Worm (Caenorhabditis elegans): ENCODE measurements around the gene lst-5.

The lst-5 gene

DNA sequence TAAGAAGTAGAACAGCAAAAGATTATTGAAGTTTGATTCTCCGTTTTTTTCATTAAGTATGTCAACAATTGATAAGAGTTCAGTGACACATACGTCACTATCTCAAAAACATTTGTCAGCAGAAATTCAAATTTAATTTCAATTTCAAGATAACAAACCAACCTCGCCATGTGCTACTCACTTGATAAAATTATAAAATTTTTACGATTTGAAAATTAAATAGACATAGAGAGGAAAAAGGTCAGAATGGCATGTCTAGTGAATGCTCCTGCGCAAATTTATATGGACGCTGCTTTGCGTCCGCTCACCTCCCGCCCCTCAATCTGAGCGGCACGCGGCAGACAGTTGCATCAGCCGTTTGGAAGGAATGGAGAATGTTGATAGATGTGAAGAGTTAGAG lies 37.5 kb downstream of the lst-5 start:
- TF ChIP-seq mls-2 (tag; optimal IDR thresholded peaks at IDR 0.05) (no peak), lsy-2 (tag; optimal IDR thresholded peaks at IDR 0.05) (no peak), unc-62 (GFP tag; optimal IDR thresholded peaks at IDR 0.05) (no peak), elt-1 (tag; optimal IDR thresholded peaks at IDR 0.05; ENCODE audit: borderline replicate concordance, insufficient read depth) (no peak), ceh-39 (tag; optimal IDR thresholded peaks at IDR 0.05) (no peak)

DNA sequence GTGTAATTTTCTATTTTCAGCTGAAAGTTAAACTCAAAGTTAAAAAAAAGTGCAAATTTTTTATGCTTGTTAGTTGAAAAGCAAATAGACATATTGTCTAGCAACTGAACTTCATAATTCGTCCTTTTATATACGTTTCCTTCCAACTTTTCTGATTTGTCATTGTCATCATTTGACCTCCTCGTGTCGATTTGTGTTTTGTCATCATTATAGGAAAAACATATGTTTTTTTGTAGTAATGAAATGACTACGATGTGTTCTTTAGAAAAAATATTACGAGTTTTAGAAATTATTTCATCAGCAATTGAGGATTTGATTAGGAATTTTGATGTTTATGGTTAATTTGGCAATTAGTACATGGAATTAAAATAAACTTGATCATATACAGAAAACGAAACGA lies 38.1 kb downstream of the lst-5 start:
- no peak for TF ChIP-seq nhr-12 (tag; optimal IDR thresholded peaks at IDR 0.05)
- no peak for TF ChIP-seq ceh-39 (tag; optimal IDR thresholded peaks at IDR 0.05)
- no peak for TF ChIP-seq unc-62 (GFP tag; optimal IDR thresholded peaks at IDR 0.05)
- no peak for TF ChIP-seq snpc-4 (tag; optimal IDR thresholded peaks at IDR 0.05)
- no peak for TF ChIP-seq drap-1 (GFP tag; optimal IDR thresholded peaks at IDR 0.05)
- no peak for TF ChIP-seq M03D4.4 (tag; optimal IDR thresholded peaks at IDR 0.05)
- no peak for TF ChIP-seq cnd-1 (tag; optimal IDR thresholded peaks at IDR 0.05)
- no peak for TF ChIP-seq bed-3 (GFP tag; optimal IDR thresholded peaks at IDR 0.05)
- TF ChIP-seq elt-1 (tag; optimal IDR thresholded peaks at IDR 0.05; ENCODE audit: borderline replicate concordance, insufficient read depth), result no peak
- no peak for TF ChIP-seq flh-1 (GFP tag; optimal IDR thresholded peaks at IDR 0.05)
- no peak for TF ChIP-seq ceh-83 (GFP tag; optimal IDR thresholded peaks at IDR 0.05)

DNA sequence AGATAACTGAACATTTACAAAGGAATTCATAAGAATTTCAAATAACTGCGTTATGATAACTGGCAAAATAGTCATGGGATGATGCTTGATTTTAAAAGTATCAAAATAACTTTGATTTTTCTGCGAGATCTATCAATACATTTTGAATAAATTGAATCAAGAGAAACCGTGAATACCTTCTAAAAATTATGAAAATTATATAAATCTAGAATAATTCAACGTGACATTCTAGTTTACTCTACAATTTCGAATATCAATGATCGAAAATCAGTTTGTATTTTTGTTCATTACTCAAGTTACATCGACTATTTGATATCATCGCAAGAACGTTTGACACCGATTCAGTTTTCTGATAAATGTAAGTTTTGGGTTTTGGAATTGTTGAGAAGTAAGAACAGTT lies 39.0 kb downstream of the lst-5 start, which contains the start of gene acs-6:
acs-6 (plus strand) TSS at position 301 of the 400 bp plus-strand sequence.
- TF ChIP-seq lin-13 (tag; optimal IDR thresholded peaks at IDR 0.05), result no peak
- TF ChIP-seq ztf-11 (tag; optimal IDR thresholded peaks at IDR 0.05), result no peak
- no peak for TF ChIP-seq unc-39 (tag; optimal IDR thresholded peaks at IDR 0.05)
- TF ChIP-seq nhr-28 (tag; optimal IDR thresholded peaks at IDR 0.05), result no peak
- TF ChIP-seq ceh-43 (GFP tag; optimal IDR thresholded peaks at IDR 0.05), result no peak
- no peak for TF ChIP-seq lin-32 (GFP tag; optimal IDR thresholded peaks at IDR 0.05)
- no peak for TF ChIP-seq mls-2 (tag; optimal IDR thresholded peaks at IDR 0.05)
- no peak for TF ChIP-seq ceh-39 (tag; optimal IDR thresholded peaks at IDR 0.05)
- TF ChIP-seq tbx-8 (GFP tag; optimal IDR thresholded peaks at IDR 0.05), result no peak
- TF ChIP-seq drap-1 (GFP tag; optimal IDR thresholded peaks at IDR 0.05), result no peak
- TF ChIP-seq ham-2 (GFP tag; optimal IDR thresholded peaks at IDR 0.05), result no peak
- TF ChIP-seq hlh-1 (tag; optimal IDR thresholded peaks at IDR 0.05), result no peak

DNA sequence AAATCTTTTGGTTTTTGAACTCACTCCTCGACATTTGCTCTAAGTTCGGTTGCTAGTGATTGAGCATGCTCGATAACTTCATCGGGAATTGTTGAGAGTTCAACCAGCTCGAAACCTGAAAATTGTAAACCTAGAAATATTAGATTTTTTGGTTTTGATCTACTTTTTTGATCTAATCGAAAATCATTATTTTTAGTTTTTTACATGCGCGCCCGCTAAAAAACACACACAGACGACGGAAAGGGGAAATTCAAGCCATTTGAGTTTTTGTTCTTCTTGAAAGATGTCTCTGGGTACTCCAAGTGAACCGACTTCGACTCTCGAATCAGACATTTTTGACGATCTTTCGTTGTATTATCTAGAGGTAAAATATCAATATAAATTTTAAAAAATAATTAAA lies 42.7 kb downstream of the lst-5 start, which contains the start of gene nos-2:
nos-2 (plus strand) TSS at position 228 of the 400 bp plus-strand sequence.
- TF ChIP-seq nhr-2 (tag; optimal IDR thresholded peaks at IDR 0.05) (no peak), hlh-1 (tag; optimal IDR thresholded peaks at IDR 0.05) (no peak), drap-1 (GFP tag; optimal IDR thresholded peaks at IDR 0.05) (no peak), unc-62 (GFP tag; optimal IDR thresholded peaks at IDR 0.05) (no peak), sptf-1 (tag; optimal IDR thresholded peaks at IDR 0.05) (no peak), bed-3 (GFP tag; optimal IDR thresholded peaks at IDR 0.05) (no peak), unc-39 (tag; optimal IDR thresholded peaks at IDR 0.05) (no peak), mab-5 (tag; optimal IDR thresholded peaks at IDR 0.05) (no peak)

DNA sequence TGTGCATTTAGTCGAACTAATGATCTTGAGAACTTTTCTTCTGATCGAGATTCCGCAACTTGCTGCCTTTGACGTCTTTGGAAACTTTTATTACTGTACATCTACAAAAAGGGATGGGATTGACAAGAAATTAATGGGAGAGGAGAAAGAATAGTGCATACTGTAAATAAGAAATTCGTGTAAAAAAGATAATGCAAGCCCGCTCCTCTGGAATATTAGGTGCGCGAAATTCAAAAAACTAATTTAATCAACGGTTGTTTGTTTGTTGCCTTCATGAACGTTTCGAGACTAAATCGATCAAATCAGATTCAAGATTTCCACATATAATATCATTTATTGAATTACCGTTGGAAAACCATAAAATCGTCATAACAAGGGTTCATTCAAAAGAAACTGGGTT lies 47.2 kb downstream of the lst-5 start, which contains the start of gene him-14:
him-14 (minus strand) TSS at position 101 of the 400 bp plus-strand sequence.
- TF ChIP-seq tbx-8 (GFP tag; optimal IDR thresholded peaks at IDR 0.05) (no peak), ceh-83 (GFP tag; optimal IDR thresholded peaks at IDR 0.05) (no peak), nhr-2 (tag; optimal IDR thresholded peaks at IDR 0.05) (no peak), bed-3 (GFP tag; optimal IDR thresholded peaks at IDR 0.05) (no peak), M03D4.4 (tag; optimal IDR thresholded peaks at IDR 0.05) (no peak), mls-2 (tag; optimal IDR thresholded peaks at IDR 0.05) (no peak), ceh-39 (tag; optimal IDR thresholded peaks at IDR 0.05) (no peak), flh-1 (GFP tag; optimal IDR thresholded peaks at IDR 0.05) (no peak), lin-32 (GFP tag; optimal IDR thresholded peaks at IDR 0.05) (no peak), sem-2 (GFP tag; optimal IDR thresholded peaks at IDR 0.05) (no peak), zip-8 (tag; optimal IDR thresholded peaks at IDR 0.05) (no peak), ces-1 (GFP tag; optimal IDR thresholded peaks at IDR 0.05) (no peak)

DNA sequence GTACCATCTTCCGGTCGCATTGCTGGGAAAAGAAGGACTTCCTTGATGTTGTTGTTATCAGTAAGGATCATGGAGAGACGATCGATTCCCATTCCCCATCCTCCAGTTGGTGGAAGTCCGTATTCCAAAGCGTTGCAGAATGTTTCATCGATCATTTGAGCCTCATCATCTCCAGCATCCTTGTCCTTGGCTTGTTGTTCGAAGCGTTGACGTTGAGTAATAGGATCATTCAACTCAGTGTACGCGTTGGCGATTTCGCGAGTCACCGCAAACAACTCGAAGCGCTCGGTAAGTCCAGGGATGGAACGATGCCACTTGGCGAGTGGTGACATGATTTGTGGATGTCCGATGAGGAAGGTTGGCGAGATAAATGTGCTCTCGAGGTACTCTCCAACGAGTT lies 47.7 kb downstream of the lst-5 start:
- TF ChIP-seq ham-2 (GFP tag; optimal IDR thresholded peaks at IDR 0.05), result no peak
- TF ChIP-seq M03D4.4 (tag; optimal IDR thresholded peaks at IDR 0.05), result no peak
- TF ChIP-seq sem-2 (GFP tag; optimal IDR thresholded peaks at IDR 0.05), result no peak
- TF ChIP-seq mab-5 (tag; optimal IDR thresholded peaks at IDR 0.05), result no peak
- no peak for TF ChIP-seq lin-13 (tag; optimal IDR thresholded peaks at IDR 0.05)
- no peak for TF ChIP-seq nhr-76 (tag; optimal IDR thresholded peaks at IDR 0.05)
- TF ChIP-seq tbx-8 (GFP tag; optimal IDR thresholded peaks at IDR 0.05), result no peak
- no peak for TF ChIP-seq lsy-2 (tag; optimal IDR thresholded peaks at IDR 0.05)
- TF ChIP-seq mep-1 (tag; optimal IDR thresholded peaks at IDR 0.05), result no peak

Data from whole organism, mixed stage, embryonic.